Worm (Caenorhabditis elegans) whole organism, L1 larva: ENCODE measurements around the gene cla-1.
"Not testable (repeated sequence)": the region's sequence is repeated elsewhere in the genome, so short reads cannot be mapped to it uniquely, and the experiment has no call there.

Source experiments
- aha-1 ChIP-seq: fragments of 150-350 bp; optimal IDR thresholded peaks from 2 replicates; lab custom pipeline; 2014; ENCODE audit warnings: missing biosample characterization, missing genetic modification characterization
- blmp-1 ChIP-seq: fragments of 150-350 bp; optimal IDR thresholded peaks from 2 replicates; lab custom pipeline; 2014; ENCODE audit warnings: missing biosample characterization, missing genetic modification characterization
- ceh-63 ChIP-seq: fragments of 200-800 bp; sonication (Bioruptor generic); optimal IDR thresholded peaks from 2 replicates; lab custom pipeline; 2018; ENCODE audit warnings: mild to moderate bottlenecking, missing genetic modification characterization, missing compliant biosample characterization
- ceh-8 ChIP-seq: fragments of 200-800 bp; sonication (Bioruptor generic); optimal IDR thresholded peaks from 2 replicates; lab custom pipeline; 2018; ENCODE audit warnings: mild to moderate bottlenecking, missing genetic modification characterization, moderate library complexity, missing compliant biosample characterization
- ceh-88 ChIP-seq: fragments of 200-800 bp; sonication (Bioruptor generic); IDR thresholded peaks from 2 replicates; pipeline ENCODE4 v1.3.6; 2022; ENCODE audit warnings: missing genetic modification characterization, missing compliant biosample characterization
- ces-1 ChIP-seq: fragments of 150-350 bp; optimal IDR thresholded peaks from 2 replicates; lab custom pipeline; 2014; ENCODE audit warnings: missing biosample characterization, missing genetic modification reagents, missing genetic modification characterization
- dpl-1 ChIP-seq, 3 experiments: fragments of 150-350 bp in 2 of 3; sonication (generic microtip) in 1 of 3; optimal IDR thresholded peaks; 2 replicates each; lab custom pipeline; 2014 to 2017; ENCODE audit warnings: missing biosample characterization in 3 of 3, missing genetic modification characterization in 3 of 3, missing genetic modification reagents in 3 of 3
- dsc-1 ChIP-seq: sonication (generic microtip); optimal IDR thresholded peaks from 2 replicates; lab custom pipeline; 2016; ENCODE audit warnings: mild to moderate bottlenecking, missing genetic modification characterization, missing compliant biosample characterization
- egl-13 ChIP-seq: sonication (generic microtip); optimal IDR thresholded peaks from 2 replicates; lab custom pipeline; 2016; ENCODE audit warnings: missing genotype, missing genetic modification reagents, missing genetic modification characterization, missing compliant biosample characterization
- fkh-10 ChIP-seq: sonication (generic microtip); optimal IDR thresholded peaks from 2 replicates; lab custom pipeline; 2017; ENCODE audit warnings: missing biosample characterization, missing genetic modification reagents, missing genetic modification characterization
- fkh-8 ChIP-seq: sonication (generic microtip); optimal IDR thresholded peaks from 2 replicates; lab custom pipeline; 2016; ENCODE audit warnings: mild to moderate bottlenecking, missing genetic modification characterization, missing compliant biosample characterization
- hpl-2 ChIP-seq: fragments of 150-350 bp; optimal IDR thresholded peaks from 2 replicates; lab custom pipeline; 2014; ENCODE audit warnings: missing biosample characterization, missing genetic modification reagents, missing genetic modification characterization
- irx-1 ChIP-seq: sonication (generic microtip); optimal IDR thresholded peaks from 2 replicates; lab custom pipeline; 2016; ENCODE audit warnings: missing genetic modification characterization, missing compliant biosample characterization
- isw-1 ChIP-seq: fragments of 200-800 bp; sonication (Bioruptor generic); IDR thresholded peaks from 2 replicates; pipeline ENCODE4 v1.3.6; 2022; ENCODE audit warnings: missing genetic modification characterization, missing compliant biosample characterization
- lin-13 ChIP-seq: fragments of 150-350 bp; optimal IDR thresholded peaks from 2 replicates; lab custom pipeline; 2014; ENCODE audit warnings: missing biosample characterization, missing genetic modification reagents, missing genetic modification characterization
- lin-14 ChIP-seq: fragments of 200-800 bp; sonication (Bioruptor generic); optimal IDR thresholded peaks from 2 replicates; lab custom pipeline; 2018; ENCODE audit warnings: mild to moderate bottlenecking, missing genetic modification characterization, moderate library complexity, missing compliant biosample characterization
- lsy-2 ChIP-seq, 2 experiments: fragments of 150-350 bp; optimal IDR thresholded peaks; 2 replicates each; lab custom pipeline; 2014; ENCODE audit warnings: missing biosample characterization in 2 of 2, missing genetic modification characterization in 2 of 2
- mep-1 ChIP-seq: fragments of 150-350 bp; optimal IDR thresholded peaks from 2 replicates; lab custom pipeline; 2014; ENCODE audit warnings: missing biosample characterization, missing genetic modification characterization
- nhr-19 ChIP-seq: fragments of 200-800 bp; sonication (Bioruptor generic); conservative IDR thresholded peaks from 2 replicates; pipeline ENCODE4 v1.3.6; 2022; ENCODE audit warnings: missing genetic modification characterization, missing compliant biosample characterization
- nhr-20 ChIP-seq: sonication (generic microtip); optimal IDR thresholded peaks from 2 replicates; lab custom pipeline; 2016; ENCODE audit warnings: mild to moderate bottlenecking, missing genetic modification characterization, missing compliant biosample characterization
- nhr-28 ChIP-seq: fragments of 150-350 bp; optimal IDR thresholded peaks from 2 replicates; lab custom pipeline; 2014; ENCODE audit warnings: missing biosample characterization, missing genetic modification characterization
- nhr-47 ChIP-seq: sonication (generic microtip); optimal IDR thresholded peaks from 2 replicates; lab custom pipeline; 2016; ENCODE audit warnings: mild to moderate bottlenecking, missing genetic modification characterization, moderate library complexity, missing compliant biosample characterization
- nhr-77 ChIP-seq: fragments of 150-350 bp; optimal IDR thresholded peaks from 2 replicates; lab custom pipeline; 2014; ENCODE audit warnings: missing biosample characterization, missing genetic modification characterization
- nhr-84 ChIP-seq: sonication (generic microtip); optimal IDR thresholded peaks from 2 replicates; lab custom pipeline; 2017; ENCODE audit warnings: missing biosample characterization, missing genetic modification characterization
- nhr-90 ChIP-seq: sonication (generic microtip); optimal IDR thresholded peaks from 2 replicates; lab custom pipeline; 2016; ENCODE audit warnings: mild to moderate bottlenecking, missing genetic modification characterization, missing compliant biosample characterization; ENCODE audit not compliant: poor library complexity
- pqm-1 ChIP-seq: sonication (generic microtip); optimal IDR thresholded peaks from 3 replicates; lab custom pipeline; 2017; ENCODE audit warnings: missing biosample characterization, missing genetic modification characterization
- snu-23 ChIP-seq: sonication (generic microtip); optimal IDR thresholded peaks from 2 replicates; lab custom pipeline; 2016; ENCODE audit warnings: missing genetic modification characterization, missing compliant biosample characterization
- sox-4 ChIP-seq: sonication (generic microtip); optimal IDR thresholded peaks from 2 replicates; lab custom pipeline; 2016; ENCODE audit warnings: missing genetic modification characterization, missing compliant biosample characterization
- unc-130 ChIP-seq: fragments of 150-350 bp; optimal IDR thresholded peaks from 2 replicates; lab custom pipeline; 2017; ENCODE audit warnings: missing biosample characterization, missing genetic modification characterization, inconsistent platforms
- unc-62 ChIP-seq: fragments of 150-350 bp; optimal IDR thresholded peaks from 2 replicates; lab custom pipeline; 2014; ENCODE audit warnings: missing biosample characterization, missing genetic modification reagents, missing genetic modification characterization
- unc-86 ChIP-seq: sonication (generic microtip); optimal IDR thresholded peaks from 2 replicates; lab custom pipeline; 2016; ENCODE audit warnings: missing genetic modification characterization, missing compliant biosample characterization
- unc-98 ChIP-seq: fragments of 200-800 bp; sonication (Bioruptor generic); IDR thresholded peaks from 2 replicates; pipeline ENCODE4 v1.3.6; 2022; ENCODE audit warnings: missing genetic modification characterization, missing compliant biosample characterization
- xbp-1 ChIP-seq: sonication (generic microtip); optimal IDR thresholded peaks from 2 replicates; lab custom pipeline; 2016; ENCODE audit warnings: missing genetic modification characterization, missing compliant biosample characterization

The cla-1 gene

DNA sequence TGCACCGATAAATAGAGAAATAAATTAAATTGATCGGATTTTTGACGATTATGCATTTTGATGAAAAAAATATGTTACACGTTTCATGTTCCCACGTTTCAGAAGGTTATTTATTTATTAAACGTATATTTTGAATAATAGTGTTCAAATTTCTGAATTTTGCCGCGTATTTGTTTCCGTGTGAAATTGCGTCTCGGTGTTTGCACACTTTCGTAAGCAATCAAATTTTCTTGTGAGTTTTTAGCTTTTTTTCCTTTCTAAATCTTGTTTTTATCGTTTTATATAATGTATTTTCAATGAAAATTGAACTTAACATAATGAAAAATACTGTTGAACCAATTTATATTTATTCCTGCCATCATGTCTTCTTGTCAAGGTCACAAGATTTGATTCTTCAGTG, 43.8 kb downstream of the cla-1 start, which contains the start of gene F45E4.6 (continued):
- TF ChIP-seq fkh-10 (GFP tag; lab: Kevin White, UChicago) = no peak
- TF ChIP-seq lin-14 (GFP tag; lab: Kevin White, UChicago) = peak; percentile 43
- TF ChIP-seq snu-23 (GFP tag; lab: Kevin White, UChicago) = peak; percentile 54
- no peak for TF ChIP-seq lin-13 (GFP tag; lab: Kevin White, UChicago)
- TF ChIP-seq ceh-8 (GFP tag; lab: Kevin White, UChicago) = no peak
- peak; percentile 22; the same call in 1 of the 2 replicates for TF ChIP-seq nhr-19 (GFP tag; lab: Robert Waterston, UW)
- no peak for TF ChIP-seq sox-4 (tag; lab: Kevin White, UChicago)
- TF ChIP-seq nhr-90 (tag; lab: Kevin White, UChicago) = peak; percentile 44

DNA sequence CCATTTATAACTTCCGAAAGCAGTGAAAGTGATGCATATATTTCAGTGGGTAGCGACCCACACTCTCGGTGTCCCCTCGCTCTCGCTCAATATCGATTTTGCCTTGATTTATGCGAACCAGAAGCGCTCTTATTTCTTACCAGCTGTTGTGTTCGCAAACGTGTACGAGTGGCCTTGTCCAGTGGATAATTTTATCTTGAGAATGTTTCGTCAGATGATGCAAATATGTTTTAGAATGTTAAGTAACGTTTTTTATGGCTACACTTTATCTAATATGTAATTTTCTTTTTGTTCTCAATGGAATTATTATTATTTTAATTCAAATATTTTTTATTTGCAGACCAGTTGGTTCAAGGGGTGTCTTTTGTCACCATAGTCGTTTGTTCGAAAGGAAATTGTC, 44.3 kb downstream of the cla-1 start, which contains the start of gene plp-1:
Gene plp-1 (plus strand): TSS at position 341 of the 400 bp plus-strand sequence.
- TF ChIP-seq nhr-47 (tag; lab: Kevin White, UChicago) = no peak
- TF ChIP-seq nhr-84 (tag; lab: Kevin White, UChicago) = no peak
- TF ChIP-seq unc-98 = no peak
- TF ChIP-seq dsc-1 (tag; lab: Kevin White, UChicago) = no peak
- no peak for TF ChIP-seq snu-23 (GFP tag; lab: Kevin White, UChicago)
- TF ChIP-seq blmp-1 (tag; lab: Kevin White, UChicago) = peak; percentile 17
- no peak for TF ChIP-seq lsy-2 (tag; optimal IDR thresholded peaks at IDR 0.05; lab: Kevin White, UChicago)
- TF ChIP-seq lin-14 (GFP tag; lab: Kevin White, UChicago) = no peak
- peak; percentile 19 for TF ChIP-seq mep-1 (tag; lab: Kevin White, UChicago)
- TF ChIP-seq aha-1 (tag; lab: Kevin White, UChicago) = no peak
- no peak for TF ChIP-seq nhr-77 (tag; lab: Kevin White, UChicago)
- no peak for TF ChIP-seq irx-1 (tag; lab: Kevin White, UChicago)
- TF ChIP-seq, all 84 proteins: peak for 2

DNA sequence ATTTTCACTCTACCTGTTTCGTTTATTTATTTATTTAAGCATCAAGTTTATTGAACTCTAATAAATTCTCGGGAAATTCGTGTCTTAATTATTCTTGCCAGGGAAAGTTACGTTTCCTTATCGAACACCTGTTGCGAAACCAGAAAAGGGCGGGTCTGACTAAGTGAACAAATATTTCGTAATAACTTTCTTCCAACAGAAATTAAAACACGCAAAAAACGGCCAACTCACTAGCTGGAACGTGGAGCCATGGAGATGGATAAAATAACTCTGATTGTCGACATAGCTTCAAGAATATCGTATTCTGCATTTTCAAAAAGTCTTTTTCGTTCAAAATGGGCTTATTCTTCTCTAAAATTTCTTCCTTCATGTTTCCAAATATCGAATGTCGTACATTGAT, 45.8 kb downstream of the cla-1 start, which contains the start of gene warf-1:
Gene warf-1 (plus strand): TSS at position 209 of the 400 bp plus-strand sequence.
- not testable (repeated sequence) for TF ChIP-seq fkh-8 (tag; lab: Kevin White, UChicago); nhr-20 (tag; lab: Kevin White, UChicago); dpl-1 (GFP tag; optimal IDR thresholded peaks at IDR 0.05; lab: Kevin White, UChicago)

DNA sequence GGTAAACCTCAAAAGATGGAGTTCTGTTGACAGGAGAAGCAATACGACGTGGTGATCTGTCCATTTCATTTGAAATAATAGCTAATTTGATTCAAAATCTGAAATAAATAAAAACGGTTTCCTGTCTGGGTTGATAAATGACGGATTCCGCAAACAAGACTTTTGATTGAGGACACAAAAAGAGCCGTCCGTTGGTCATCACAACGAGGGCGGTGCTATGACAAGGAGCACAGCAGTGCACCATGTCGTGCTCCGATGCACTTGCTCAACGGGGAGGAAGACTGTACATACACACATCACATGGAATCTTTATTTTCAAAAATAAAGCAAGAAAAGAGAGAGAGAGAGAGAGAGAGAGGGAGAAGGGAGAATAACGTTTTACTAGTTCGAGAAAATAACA, 53.0 kb downstream of the cla-1 start, which contains the start of gene nep-16:
Gene nep-16 (minus strand): TSS at position 101 of the 400 bp plus-strand sequence.
- no peak for TF ChIP-seq xbp-1 (tag; lab: Kevin White, UChicago)
- no peak for TF ChIP-seq nhr-28
- TF ChIP-seq hpl-2 (GFP tag; lab: Kevin White, UChicago) = no peak
- TF ChIP-seq unc-86 (tag; lab: Kevin White, UChicago) = no peak
- no peak for TF ChIP-seq ces-1 (GFP tag; lab: Kevin White, UChicago)
- no peak for TF ChIP-seq ceh-63 (GFP tag; lab: Kevin White, UChicago)

DNA sequence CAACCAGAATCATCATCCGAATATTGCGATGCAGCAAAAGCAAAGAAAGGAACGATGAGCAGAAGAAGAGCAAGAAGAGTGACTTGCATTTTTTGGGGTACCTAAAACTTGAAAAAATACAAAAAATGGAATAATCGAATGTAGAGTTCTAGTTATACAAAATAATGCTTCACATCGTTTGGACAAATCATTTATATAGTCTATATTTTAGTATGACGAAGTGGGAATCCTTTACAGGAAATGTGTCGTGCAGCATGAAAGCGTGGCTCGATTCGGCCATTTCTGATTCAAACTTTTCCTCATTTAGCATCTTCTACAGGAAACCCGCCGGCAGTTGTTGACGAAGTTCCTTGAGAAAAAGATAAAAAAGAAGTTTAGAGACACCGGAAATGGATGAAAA, 54.2 kb downstream of the cla-1 start, which contains the start of gene nlp-20:
Gene nlp-20 (minus strand): TSS at position 101 of the 400 bp plus-strand sequence.
- TF ChIP-seq egl-13 (tag; lab: Kevin White, UChicago) (no peak), isw-1 (GFP tag; lab: Robert Waterston, UW) (no peak), pqm-1 (tag; lab: Kevin White, UChicago) (no peak), ceh-88 (no peak), unc-62 (GFP tag; lab: Kevin White, UChicago) (no peak), mep-1 (tag; lab: Kevin White, UChicago) (no peak), unc-130 (tag; lab: Kevin White, UChicago) (no peak)
